Fruit fly (Drosophila melanogaster) whole organism, embryonic: Measurements from ENCODE around the gene CG5715.
A peak's percentile ranks its signal among the peaks of the same experiment; 100 is the strongest.

Source experiments
- Adf1 ChIP-seq: fragments of 200-800 bp; sonication (Bioruptor generic); IDR thresholded peaks from 2 replicates; pipeline ENCODE4 v1.3.6; 2022; ENCODE audit warnings: missing biosample characterization, missing genetic modification characterization
- Aef1 ChIP-seq: fragments of 200-800 bp; sonication (Bioruptor generic); IDR thresholded peaks from 3 replicates; pipeline ENCODE4 v1.3.6; 2022; ENCODE audit warnings: missing biosample characterization, missing genetic modification characterization
- Atf3 ChIP-seq: fragments of 200-800 bp; sonication (Bioruptor generic); optimal IDR thresholded peaks from 3 replicates; lab custom pipeline; 2016; ENCODE audit warnings: missing biosample characterization, missing genetic modification characterization
- BEAF-32 ChIP-seq: fragments of 200-800 bp; sonication (Bioruptor generic); optimal IDR thresholded peaks from 3 replicates; lab custom pipeline; 2017; ENCODE audit warnings: missing biosample characterization, missing genetic modification characterization, mild to moderate bottlenecking, moderate library complexity, missing genetic modification reagents
- CG10543 ChIP-seq: fragments of 200-800 bp; sonication (Bioruptor generic); optimal IDR thresholded peaks from 3 replicates; lab custom pipeline; 2017; ENCODE audit warnings: missing biosample characterization, mild to moderate bottlenecking, missing genetic modification characterization, moderate library complexity
- CG11398 ChIP-seq: fragments of 200-800 bp; sonication (Bioruptor generic); optimal IDR thresholded peaks from 2 replicates; lab custom pipeline; 2016; ENCODE audit warnings: missing biosample characterization, missing genetic modification characterization
- CG11456 ChIP-seq: fragments of 200-800 bp; sonication (Bioruptor generic); IDR thresholded peaks from 3 replicates; pipeline ENCODE4 v1.3.6; 2022; ENCODE audit warnings: missing biosample characterization, missing genetic modification characterization
- CG13424 ChIP-seq: fragments of 200-800 bp; sonication (Bioruptor generic); optimal IDR thresholded peaks from 2 replicates; lab custom pipeline; 2019; ENCODE audit warnings: missing biosample characterization, mild to moderate bottlenecking, missing genetic modification characterization, moderate library complexity
- CG15269 ChIP-seq: fragments of 200-800 bp; sonication (Bioruptor generic); optimal IDR thresholded peaks from 2 replicates; lab custom pipeline; 2018; ENCODE audit warnings: missing biosample characterization, mild to moderate bottlenecking, missing genetic modification characterization, moderate library complexity
- CG1603 ChIP-seq: fragments of 200-800 bp; sonication (Bioruptor generic); optimal IDR thresholded peaks from 2 replicates; lab custom pipeline; 2019; ENCODE audit warnings: missing biosample characterization, mild to moderate bottlenecking, missing genetic modification characterization, moderate library complexity
- CG1647 ChIP-seq: fragments of 200-800 bp; sonication (Bioruptor generic); optimal IDR thresholded peaks from 3 replicates; lab custom pipeline; 2016; ENCODE audit warnings: missing biosample characterization, missing genetic modification characterization
- CG17612 ChIP-seq: fragments of 200-800 bp; sonication (Bioruptor generic); IDR thresholded peaks from 2 replicates; pipeline ENCODE4 v1.3.6; 2022; ENCODE audit warnings: missing biosample characterization, missing genetic modification characterization
- CG2129 ChIP-seq: fragments of 200-800 bp; sonication (Bioruptor generic); IDR thresholded peaks from 2 replicates; pipeline ENCODE4 v1.3.6; 2022; ENCODE audit warnings: missing biosample characterization, missing genetic modification characterization; ENCODE audit not compliant: partially characterized antibody
- CG2678 ChIP-seq: fragments of 200-800 bp; sonication (Bioruptor generic); optimal IDR thresholded peaks from 3 replicates; lab custom pipeline; 2019; ENCODE audit warnings: missing biosample characterization, mild to moderate bottlenecking, missing genetic modification characterization, moderate library complexity
- CG8281 ChIP-seq: fragments of 200-800 bp; sonication (Bioruptor generic); optimal IDR thresholded peaks from 2 replicates; lab custom pipeline; 2018; ENCODE audit warnings: missing biosample characterization, mild to moderate bottlenecking, missing genetic modification characterization, moderate library complexity
- CG8388 ChIP-seq: fragments of 200-800 bp; sonication (Bioruptor generic); optimal IDR thresholded peaks from 2 replicates; lab custom pipeline; 2019; ENCODE audit warnings: missing biosample characterization, mild to moderate bottlenecking, missing genetic modification characterization, moderate library complexity
- CG9215 ChIP-seq: fragments of 200-800 bp; sonication (Bioruptor generic); IDR thresholded peaks from 2 replicates; pipeline ENCODE4 v1.3.6; 2022; ENCODE audit warnings: missing biosample characterization, missing genetic modification characterization
- ERR ChIP-seq: fragments of 200-800 bp; sonication (Bioruptor generic); optimal IDR thresholded peaks from 2 replicates; lab custom pipeline; 2016; ENCODE audit warnings: missing biosample characterization, missing genetic modification characterization
- Ets65A ChIP-seq: fragments of 200-800 bp; sonication (Bioruptor generic); peaks from one replicate; lab custom pipeline; 2016; ENCODE audit warnings: missing biosample characterization, missing genetic modification characterization
- Fer3 ChIP-seq: fragments of 200-800 bp; sonication (Bioruptor generic); optimal IDR thresholded peaks from 2 replicates; lab custom pipeline; 2018; ENCODE audit warnings: missing biosample characterization, mild to moderate bottlenecking, missing genetic modification characterization, moderate library complexity
- HLH3B ChIP-seq: fragments of 200-800 bp; sonication (Bioruptor generic); IDR thresholded peaks from 2 replicates; pipeline ENCODE4 v1.3.6; 2022; ENCODE audit warnings: missing biosample characterization, missing genetic modification characterization
- HLH54F ChIP-seq: fragments of 200-800 bp; sonication (Bioruptor generic); optimal IDR thresholded peaks from 3 replicates; lab custom pipeline; 2016; ENCODE audit warnings: missing biosample characterization, missing genetic modification characterization
- HLHmδ ChIP-seq: fragments of 200-800 bp; sonication (Bioruptor generic); optimal IDR thresholded peaks from 2 replicates; lab custom pipeline; 2018; ENCODE audit warnings: missing biosample characterization, mild to moderate bottlenecking, missing genetic modification characterization, moderate library complexity
- Hey ChIP-seq: fragments of 200-800 bp; sonication (Bioruptor generic); optimal IDR thresholded peaks from 3 replicates; lab custom pipeline; 2018; ENCODE audit warnings: missing biosample characterization, mild to moderate bottlenecking, missing genetic modification characterization
- Jarid2 ChIP-seq: fragments of 200-800 bp; sonication (Bioruptor generic); optimal IDR thresholded peaks from 3 replicates; lab custom pipeline; 2017; ENCODE audit warnings: mild to moderate bottlenecking, missing biosample characterization, missing genetic modification reagents, missing genetic modification characterization
- Lhr ChIP-seq: fragments of 200-800 bp; sonication (Bioruptor generic); optimal IDR thresholded peaks from 3 replicates; lab custom pipeline; 2017; ENCODE audit warnings: mild to moderate bottlenecking, missing biosample characterization, missing genetic modification reagents, missing genetic modification characterization
- Max ChIP-seq: fragments of 200-800 bp; sonication (Bioruptor generic); optimal IDR thresholded peaks from 2 replicates; lab custom pipeline; 2016; ENCODE audit warnings: missing biosample characterization, mild to moderate bottlenecking, missing genetic modification characterization
- Meics ChIP-seq: fragments of 200-800 bp; sonication (Bioruptor generic); optimal IDR thresholded peaks from 2 replicates; lab custom pipeline; 2017; ENCODE audit warnings: missing biosample characterization, mild to moderate bottlenecking, missing genetic modification characterization
- Ptx1 ChIP-seq: fragments of 200-800 bp; sonication (Bioruptor generic); IDR thresholded peaks from 2 replicates; pipeline ENCODE4 v1.3.6; 2022; ENCODE audit warnings: missing biosample characterization, missing genetic modification characterization
- Rx ChIP-seq: fragments of 200-800 bp; sonication (Bioruptor generic); IDR thresholded peaks from 2 replicates; pipeline ENCODE4 v1.3.6; 2022; ENCODE audit warnings: missing biosample characterization, missing genetic modification characterization
- YL-1 ChIP-seq: fragments of 200-800 bp; sonication (Bioruptor generic); optimal IDR thresholded peaks from 3 replicates; lab custom pipeline; 2017; ENCODE audit warnings: missing biosample characterization, mild to moderate bottlenecking, missing genetic modification characterization
- al ChIP-seq: fragments of 200-800 bp; sonication (Bioruptor generic); IDR thresholded peaks from 2 replicates; pipeline ENCODE4 v1.3.6; 2022; ENCODE audit warnings: missing biosample characterization, missing genetic modification characterization
- aop ChIP-seq: fragments of 200-800 bp; sonication (Bioruptor generic); IDR thresholded peaks from 2 replicates; pipeline ENCODE4 v1.3.6; 2022; ENCODE audit warnings: missing biosample characterization, missing genetic modification characterization
- az2 ChIP-seq: fragments of 200-800 bp; sonication (Bioruptor generic); optimal IDR thresholded peaks from 3 replicates; lab custom pipeline; 2016; ENCODE audit warnings: missing biosample characterization, missing genetic modification characterization
- bsh ChIP-seq, 2 experiments: fragments of 200-800 bp; sonication (Bioruptor generic); optimal IDR thresholded peaks; 2 replicates each; lab custom pipeline; 2017 to 2018; ENCODE audit warnings: mild to moderate bottlenecking in 2 of 2, missing biosample characterization in 2 of 2, missing genetic modification characterization in 2 of 2, moderate library complexity in 1 of 2
- cas ChIP-seq: fragments of 200-800 bp; sonication (Bioruptor generic); IDR thresholded peaks from 2 replicates; pipeline ENCODE4 v1.3.6; 2022; ENCODE audit warnings: missing biosample characterization, missing genetic modification characterization
- dan ChIP-seq: fragments of 200-800 bp; sonication (Bioruptor generic); IDR thresholded peaks from 2 replicates; pipeline ENCODE4 v1.3.6; 2022; ENCODE audit warnings: missing biosample characterization, missing genetic modification characterization
- gfzf ChIP-seq: fragments of 200-800 bp; sonication (Bioruptor generic); optimal IDR thresholded peaks from 2 replicates; lab custom pipeline; 2016; ENCODE audit warnings: missing biosample characterization, mild to moderate bottlenecking, missing genetic modification characterization, moderate library complexity
- hth ChIP-seq: fragments of >200 bp; optimal IDR thresholded peaks from 2 replicates; lab custom pipeline; 2017; ENCODE audit warnings: inconsistent platforms
- ind ChIP-seq: fragments of 200-800 bp; sonication (Bioruptor generic); optimal IDR thresholded peaks from 3 replicates; lab custom pipeline; 2016; ENCODE audit warnings: missing biosample characterization, missing genetic modification characterization
- insv ChIP-seq, 2 experiments: fragments of 200-800 bp; sonication (Bioruptor generic); optimal IDR thresholded peaks; 3 replicates each; lab custom pipeline; 2016 to 2018; ENCODE audit warnings: missing biosample characterization in 2 of 2, missing genetic modification characterization in 2 of 2
- klu ChIP-seq: fragments of 200-800 bp; sonication (Bioruptor generic); IDR thresholded peaks from 2 replicates; pipeline ENCODE4 v1.3.6; 2022; ENCODE audit warnings: missing biosample characterization, missing genetic modification characterization
- nerfin-1 ChIP-seq: fragments of 200-800 bp; sonication (Bioruptor generic); optimal IDR thresholded peaks from 3 replicates; lab custom pipeline; 2019; ENCODE audit warnings: missing biosample characterization, mild to moderate bottlenecking, missing genetic modification characterization, moderate library complexity
- pum ChIP-seq: fragments of 200-800 bp; sonication (Bioruptor generic); optimal IDR thresholded peaks from 2 replicates; lab custom pipeline; 2016; ENCODE audit warnings: missing biosample characterization, missing genetic modification characterization
- sc ChIP-seq, 3 experiments: fragments of >200 bp in 2 of 3; fragments of 200-800 bp in 1 of 3; sonication (Bioruptor generic) in 1 of 3; optimal IDR thresholded peaks; 2 replicates in 2 of 3; 3 replicates in 1 of 3; lab custom pipeline; 2017; ENCODE audit warnings: mild to moderate bottlenecking in 1 of 3, missing biosample characterization in 1 of 3, missing genetic modification characterization in 1 of 3, missing genetic modification reagents in 1 of 3
- sima ChIP-seq: fragments of 200-800 bp; sonication (Bioruptor generic); optimal IDR thresholded peaks from 2 replicates; lab custom pipeline; 2016; ENCODE audit warnings: missing biosample characterization, missing genetic modification characterization
- slbo ChIP-seq: fragments of 200-800 bp; sonication (Bioruptor generic); IDR thresholded peaks from 2 replicates; pipeline ENCODE4 v1.3.6; 2022; ENCODE audit warnings: missing biosample characterization, missing genetic modification characterization
- so ChIP-seq: fragments of 200-800 bp; sonication (Bioruptor generic); IDR thresholded peaks from 3 replicates; pipeline ENCODE4 v1.3.6; 2022; ENCODE audit warnings: missing biosample characterization, missing genetic modification characterization
- sob ChIP-seq: fragments of 200-800 bp; sonication (Bioruptor generic); IDR thresholded peaks from 2 replicates; pipeline ENCODE4 v1.3.6; 2022; ENCODE audit warnings: missing biosample characterization, missing genetic modification characterization
- usp ChIP-seq: fragments of >200 bp; optimal IDR thresholded peaks from 2 replicates; lab custom pipeline; 2017; ENCODE audit warnings: missing biosample characterization, missing genetic modification characterization
- vfl ChIP-seq: fragments of 200-800 bp; sonication (Bioruptor generic); optimal IDR thresholded peaks from 2 replicates; lab custom pipeline; 2016; ENCODE audit warnings: missing biosample characterization, missing genetic modification characterization

The CG5715 gene

dm6 chr3R:24271071-24271470 lies 23.1 kb downstream of the CG5715 start, which contains the start of gene jar (continued):
- TF ChIP-seq HLH3B (GFP tag; lab: Robert Waterston, UW): peak; percentile 9; the same call in 1 of the 2 replicates
- TF ChIP-seq sob (GFP tag; lab: Robert Waterston, UW): peak; percentile 46; the same call in 1 of the 2 replicates
- TF ChIP-seq Hey (tag; lab: Kevin White, UChicago): peak; percentile 21
- TF ChIP-seq slbo (GFP tag; lab: Robert Waterston, UW): no peak
- TF ChIP-seq Ets65A (GFP tag; lab: Kevin White, UChicago): peak; percentile 79
- peak; percentile 70; the same call in 1 of the 2 replicates for TF ChIP-seq CG2129
- TF ChIP-seq insv (GFP tag; optimal IDR thresholded peaks at IDR 0.05; lab: Kevin White, UChicago): peak in 1 of 2 experiments; percentile 73
- no peak for TF ChIP-seq sima
- peak; percentile 26 for TF ChIP-seq CG8388
- TF ChIP-seq vfl (GFP tag; lab: Kevin White, UChicago): no peak
- peak; percentile 34 for TF ChIP-seq CG2678 (tag; lab: Kevin White, UChicago)
- peak; percentile 99 for TF ChIP-seq Jarid2 (GFP tag; lab: Kevin White, UChicago)
- TF ChIP-seq gfzf (GFP tag; lab: Kevin White, UChicago): peak; percentile 65
- no peak for TF ChIP-seq Atf3 (GFP tag; lab: Kevin White, UChicago)
- peak; percentile 15 for TF ChIP-seq YL-1
- TF ChIP-seq CG13424 (tag; lab: Kevin White, UChicago): no peak
- TF ChIP-seq CG15269 (tag; lab: Kevin White, UChicago): peak; percentile 50
- TF ChIP-seq aop (GFP tag; lab: Robert Waterston, UW): no peak
- peak; percentile 86 for TF ChIP-seq Aef1 (GFP tag; lab: Robert Waterston, UW)
- TF ChIP-seq Lhr (GFP tag; lab: Kevin White, UChicago): peak; percentile 66
- TF ChIP-seq klu (GFP tag; lab: Robert Waterston, UW): no peak
- no peak for TF ChIP-seq HLH54F
- TF ChIP-seq Fer3 (tag; lab: Kevin White, UChicago): peak; percentile 1
- no peak for TF ChIP-seq CG8281
- no peak for TF ChIP-seq CG9215 (GFP tag; lab: Robert Waterston, UW)
- TF ChIP-seq CG11456 (GFP tag; lab: Robert Waterston, UW): no peak
- TF ChIP-seq so (GFP tag; lab: Robert Waterston, UW): peak; percentile 74; the same call in 2 of the 3 replicates
- no peak for TF ChIP-seq usp (GFP tag; lab: Kevin White, UChicago)
- TF ChIP-seq dan: no peak
- peak; percentile 18 for TF ChIP-seq Meics (GFP tag; lab: Kevin White, UChicago)
- peak; percentile 25 for TF ChIP-seq HLHmδ
- TF ChIP-seq al (GFP tag; lab: Robert Waterston, UW): no peak
- TF ChIP-seq nerfin-1 (tag; lab: Kevin White, UChicago): peak; percentile 50
- TF ChIP-seq az2 (GFP tag; lab: Kevin White, UChicago): no peak
- no peak for TF ChIP-seq cas (GFP tag; lab: Robert Waterston, UW)
- no peak for TF ChIP-seq sc (optimal IDR thresholded peaks at IDR 0.05; lab: Kevin White, UChicago)
- TF ChIP-seq sc (GFP tag; optimal IDR thresholded peaks at IDR 0.05; lab: Kevin White, UChicago): no peak
- TF ChIP-seq Ptx1 (GFP tag; lab: Robert Waterston, UW): 0 out of 2 replicates have a peak, but pooled peaks have one; percentile 17
- TF ChIP-seq Adf1 (GFP tag; lab: Robert Waterston, UW): peak; percentile 40; the same call in 1 of the 2 replicates
- TF ChIP-seq CG17612 (GFP tag; lab: Robert Waterston, UW): no peak
- no peak for TF ChIP-seq pum (GFP tag; lab: Kevin White, UChicago)
- TF ChIP-seq CG1647 (GFP tag; lab: Kevin White, UChicago): peak; percentile 6
- no peak for TF ChIP-seq bsh (GFP tag; optimal IDR thresholded peaks at IDR 0.05; lab: Kevin White, UChicago)
- no peak for TF ChIP-seq hth
- TF ChIP-seq CG1603 (tag; lab: Kevin White, UChicago): peak; percentile 90
- TF ChIP-seq CG11398: no peak
- TF ChIP-seq CG10543 (GFP tag; lab: Kevin White, UChicago): peak; percentile 71
- peak; percentile 96 for TF ChIP-seq BEAF-32 (GFP tag; lab: Kevin White, UChicago)
- no peak for TF ChIP-seq ind (GFP tag; lab: Kevin White, UChicago)
- TF ChIP-seq Rx: no peak
- TF ChIP-seq Max (GFP tag; lab: Kevin White, UChicago): no peak
- peak; percentile 6 for TF ChIP-seq ERR (GFP tag; lab: Kevin White, UChicago)
